Fruit fly (Drosophila melanogaster): Measurements from ENCODE around the gene CG13280.

DNA sequence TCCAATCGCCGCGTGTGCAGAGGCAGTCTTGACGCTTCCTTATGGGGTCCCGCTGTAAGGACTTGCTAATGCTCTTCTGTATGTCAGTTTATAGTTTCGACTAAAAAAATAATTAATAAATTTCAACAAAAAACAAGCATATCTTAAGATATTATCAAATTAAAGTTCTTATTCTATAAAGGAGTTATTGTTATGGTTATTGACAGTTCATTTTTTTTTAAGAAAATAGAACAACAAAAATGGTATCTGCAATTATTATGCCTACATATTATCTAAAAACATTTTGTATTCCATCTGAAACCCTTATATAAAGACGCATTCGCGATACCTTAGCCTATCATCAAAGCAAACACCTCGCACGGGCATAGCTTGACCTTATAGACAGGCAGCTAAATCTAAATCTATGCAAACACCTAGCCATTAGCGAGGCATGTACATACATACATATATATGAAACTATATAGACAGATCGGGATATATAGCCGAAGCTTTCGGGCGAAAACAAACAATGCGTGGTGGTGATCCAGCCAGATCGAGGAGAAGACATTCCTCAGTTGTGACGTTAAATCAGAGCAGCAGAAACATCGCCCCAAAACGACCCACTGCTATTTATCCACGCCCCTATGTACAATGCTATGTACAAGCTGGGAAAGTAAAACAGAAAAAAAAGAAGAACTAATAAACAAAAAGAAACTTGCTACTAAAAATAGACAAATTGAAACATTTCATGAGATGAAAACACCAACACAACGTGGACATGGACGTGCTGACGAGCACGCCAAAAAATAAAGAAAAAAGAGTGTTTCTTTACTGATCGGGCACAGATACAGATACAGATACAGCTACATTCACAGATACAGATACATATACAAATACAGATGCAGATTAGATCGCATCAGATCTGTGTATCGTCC, 60.1 kb downstream of the CG13280 start, which contains the start of gene ppk17:
- TF ChIP-seq h (optimal IDR thresholded peaks at IDR 0.05) = no peak
- no peak for TF ChIP-seq psq (optimal IDR thresholded peaks at IDR 0.05)
- TF ChIP-seq insv (optimal IDR thresholded peaks at IDR 0.05) = no peak
- TF ChIP-seq Sin3A (optimal IDR thresholded peaks at IDR 0.05) = no peak
- TF ChIP-seq Myc (optimal IDR thresholded peaks at IDR 0.05) = no peak
- TF ChIP-seq ttk (optimal IDR thresholded peaks at IDR 0.05) = no peak
